Worm (Caenorhabditis elegans) whole organism, L1 larva: ENCODE measurements around the gene C50D2.10.
"Not testable (repeated sequence)": the region's sequence is repeated elsewhere in the genome, so short reads cannot be mapped to it uniquely, and the experiment has no call there.

Experiments
- C04F5.9 ChIP-seq: sonication (generic microtip); optimal IDR thresholded peaks from 2 replicates; lab custom pipeline; 2016; ENCODE audit warnings: missing genetic modification characterization, missing compliant biosample characterization
- C16A3.4 ChIP-seq: fragments of 150-350 bp; optimal IDR thresholded peaks from 2 replicates; lab custom pipeline; 2014; ENCODE audit warnings: missing biosample characterization, missing genetic modification characterization
- C34B4.2 ChIP-seq: sonication (generic microtip); optimal IDR thresholded peaks from 2 replicates; lab custom pipeline; 2017; ENCODE audit warnings: mild to moderate bottlenecking, missing genetic modification characterization, missing compliant biosample characterization
- F16B12.6 ChIP-seq: fragments of 150-350 bp; optimal IDR thresholded peaks from 2 replicates; lab custom pipeline; 2014; ENCODE audit warnings: missing biosample characterization, missing genetic modification characterization
- Y116A8C.19 ChIP-seq: sonication (generic microtip); optimal IDR thresholded peaks from 2 replicates; lab custom pipeline; 2016; ENCODE audit warnings: missing compliant biosample characterization, missing genetic modification characterization, borderline replicate concordance
- aly-2 ChIP-seq: fragments of 150-350 bp; optimal IDR thresholded peaks from 2 replicates; lab custom pipeline; 2014; ENCODE audit warnings: missing biosample characterization, missing genetic modification characterization
- ama-1 ChIP-seq: fragments of 150-350 bp; optimal IDR thresholded peaks from 2 replicates; lab custom pipeline; 2014
- ceh-8 ChIP-seq: fragments of 200-800 bp; sonication (Bioruptor generic); optimal IDR thresholded peaks from 2 replicates; lab custom pipeline; 2018; ENCODE audit warnings: mild to moderate bottlenecking, missing genetic modification characterization, moderate library complexity, missing compliant biosample characterization
- ceh-88 ChIP-seq: fragments of 200-800 bp; sonication (Bioruptor generic); IDR thresholded peaks from 2 replicates; pipeline ENCODE4 v1.3.6; 2022; ENCODE audit warnings: missing genetic modification characterization, missing compliant biosample characterization
- ceh-90 ChIP-seq: sonication (generic microtip); optimal IDR thresholded peaks from 2 replicates; lab custom pipeline; 2016; ENCODE audit warnings: missing genetic modification characterization, missing compliant biosample characterization
- dsc-1 ChIP-seq: sonication (generic microtip); optimal IDR thresholded peaks from 2 replicates; lab custom pipeline; 2016; ENCODE audit warnings: mild to moderate bottlenecking, missing genetic modification characterization, missing compliant biosample characterization
- efl-1 ChIP-seq, 4 experiments: fragments of 150-350 bp; optimal IDR thresholded peaks in 3 of 4; peaks in 1 of 4; 1 replicate in 1 of 4; 2 replicates in 3 of 4; lab custom pipeline; 2014; ENCODE audit warnings: missing biosample characterization in 2 of 4, missing genetic modification characterization in 2 of 4, missing genetic modification reagents in 2 of 4
- elt-3 ChIP-seq, 6 experiments: fragments of 150-350 bp in 1 of 6; sonication (generic microtip); optimal IDR thresholded peaks; 2 replicates each; lab custom pipeline; 2017 to 2018; ENCODE audit warnings: missing biosample characterization in 6 of 6, missing genetic modification characterization in 6 of 6, inconsistent platforms in 1 of 6
- ets-5 ChIP-seq: fragments of 200-800 bp; sonication (Bioruptor generic); IDR thresholded peaks from 2 replicates; pipeline ENCODE4 v1.3.6; 2022; ENCODE audit warnings: missing genetic modification characterization, missing compliant biosample characterization
- fos-1 ChIP-seq: fragments of 150-350 bp; optimal IDR thresholded peaks from 2 replicates; lab custom pipeline; 2014; ENCODE audit warnings: missing biosample characterization, missing genetic modification characterization
- jun-1 ChIP-seq: fragments of 150-350 bp; optimal IDR thresholded peaks from 2 replicates; lab custom pipeline; 2014; ENCODE audit warnings: missing biosample characterization, missing genetic modification reagents, missing genetic modification characterization
- lin-13 ChIP-seq: fragments of 150-350 bp; optimal IDR thresholded peaks from 2 replicates; lab custom pipeline; 2014; ENCODE audit warnings: missing biosample characterization, missing genetic modification reagents, missing genetic modification characterization
- lin-35 ChIP-seq, 2 experiments: fragments of 150-350 bp; optimal IDR thresholded peaks; 2 replicates each; lab custom pipeline; 2014; ENCODE audit warnings: missing biosample characterization in 2 of 2, missing genetic modification characterization in 2 of 2, missing genetic modification reagents in 2 of 2
- lir-3 ChIP-seq: sonication (generic microtip); optimal IDR thresholded peaks from 2 replicates; lab custom pipeline; 2016; ENCODE audit warnings: mild to moderate bottlenecking, missing genetic modification characterization, moderate library complexity, missing compliant biosample characterization; ENCODE audit not compliant: poor library complexity
- mdl-1 ChIP-seq, 2 experiments: fragments of 150-350 bp; optimal IDR thresholded peaks; 2 replicates each; lab custom pipeline; 2014 to 2017; ENCODE audit warnings: missing biosample characterization in 2 of 2, missing genetic modification characterization in 2 of 2, inconsistent platforms in 1 of 2
- nhr-20 ChIP-seq: sonication (generic microtip); optimal IDR thresholded peaks from 2 replicates; lab custom pipeline; 2016; ENCODE audit warnings: mild to moderate bottlenecking, missing genetic modification characterization, missing compliant biosample characterization
- nhr-237 ChIP-seq: fragments of 150-350 bp; optimal IDR thresholded peaks from 2 replicates; lab custom pipeline; 2014; ENCODE audit warnings: missing biosample characterization, missing genetic modification characterization
- nhr-47 ChIP-seq: sonication (generic microtip); optimal IDR thresholded peaks from 2 replicates; lab custom pipeline; 2016; ENCODE audit warnings: mild to moderate bottlenecking, missing genetic modification characterization, moderate library complexity, missing compliant biosample characterization
- nhr-77 ChIP-seq: fragments of 150-350 bp; optimal IDR thresholded peaks from 2 replicates; lab custom pipeline; 2014; ENCODE audit warnings: missing biosample characterization, missing genetic modification characterization
- pax-3 ChIP-seq: fragments of 200-800 bp; sonication (Bioruptor generic); optimal IDR thresholded peaks from 2 replicates; lab custom pipeline; 2018; ENCODE audit warnings: mild to moderate bottlenecking, missing genetic modification characterization, moderate library complexity, missing compliant biosample characterization
- sup-37 ChIP-seq: fragments of 200-800 bp; sonication (Bioruptor generic); optimal IDR thresholded peaks from 2 replicates; lab custom pipeline; 2018; ENCODE audit warnings: mild to moderate bottlenecking, missing genetic modification characterization, missing compliant biosample characterization
- unc-130 ChIP-seq: fragments of 150-350 bp; optimal IDR thresholded peaks from 2 replicates; lab custom pipeline; 2017; ENCODE audit warnings: missing biosample characterization, missing genetic modification characterization, inconsistent platforms
- unc-62 ChIP-seq: fragments of 150-350 bp; optimal IDR thresholded peaks from 2 replicates; lab custom pipeline; 2014; ENCODE audit warnings: missing biosample characterization, missing genetic modification reagents, missing genetic modification characterization
- unc-98 ChIP-seq: fragments of 200-800 bp; sonication (Bioruptor generic); IDR thresholded peaks from 2 replicates; pipeline ENCODE4 v1.3.6; 2022; ENCODE audit warnings: missing genetic modification characterization, missing compliant biosample characterization
- ztf-11 ChIP-seq, 2 experiments: sonication (generic microtip); optimal IDR thresholded peaks; 2 replicates each; lab custom pipeline; 2016 to 2017; ENCODE audit warnings: missing genetic modification characterization in 2 of 2, missing biosample characterization in 1 of 2, missing compliant biosample characterization in 1 of 2

Gene C50D2.10

DNA sequence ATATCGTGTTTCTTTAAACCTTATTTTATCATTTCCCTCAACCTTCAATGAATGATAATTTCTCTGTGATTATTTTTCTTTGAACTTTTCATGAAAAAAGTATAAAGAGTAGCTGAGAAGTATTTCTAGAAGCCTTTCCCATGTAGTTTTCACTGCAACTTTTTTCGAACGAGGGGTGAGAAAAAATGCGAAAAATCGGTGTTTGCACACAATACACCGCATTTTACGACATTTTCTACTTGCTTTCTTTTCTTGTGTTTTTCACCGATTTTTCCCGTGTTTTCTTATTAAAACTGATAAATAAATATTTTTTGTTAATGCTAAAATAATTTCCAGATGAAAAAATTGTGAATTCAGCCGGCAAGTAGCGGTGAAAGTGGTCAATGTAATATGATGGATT is at the start of gene C50D2.10:
Gene C50D2.10 (plus strand): TSS at position 245 of the 400 bp plus-strand sequence.
- not testable (repeated sequence) for TF ChIP-seq nhr-237 (tag; lab: Kevin White, UChicago); ets-5 (GFP tag; lab: Robert Waterston, UW); jun-1 (tag; lab: Kevin White, UChicago)

DNA sequence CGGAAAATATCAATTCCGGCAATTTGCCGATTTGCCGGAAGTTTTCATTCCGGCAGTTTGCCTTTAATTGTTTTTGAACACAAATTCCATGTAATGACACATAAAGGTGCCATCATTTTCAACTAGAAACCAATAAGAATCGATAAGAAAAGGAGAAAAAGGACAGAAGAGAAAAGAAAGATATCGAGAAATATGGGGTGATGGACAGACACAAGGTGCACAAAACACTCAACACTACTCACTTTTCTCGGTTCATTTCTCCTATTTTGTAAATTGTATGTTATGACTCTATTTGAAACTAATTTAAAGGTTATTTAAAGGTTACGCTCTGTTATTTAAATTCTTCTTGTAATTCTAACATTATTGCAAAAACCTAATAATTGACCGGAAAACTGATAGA is 48.1 kb upstream of the C50D2.10 start:
- TF ChIP-seq nhr-20 (tag; lab: Kevin White, UChicago) (no peak), lin-35 (GFP tag; optimal IDR thresholded peaks at IDR 0.05; lab: Kevin White, UChicago) (peak in 1 of 2 experiments; percentile 22), jun-1 (tag; lab: Kevin White, UChicago) (no peak)

DNA sequence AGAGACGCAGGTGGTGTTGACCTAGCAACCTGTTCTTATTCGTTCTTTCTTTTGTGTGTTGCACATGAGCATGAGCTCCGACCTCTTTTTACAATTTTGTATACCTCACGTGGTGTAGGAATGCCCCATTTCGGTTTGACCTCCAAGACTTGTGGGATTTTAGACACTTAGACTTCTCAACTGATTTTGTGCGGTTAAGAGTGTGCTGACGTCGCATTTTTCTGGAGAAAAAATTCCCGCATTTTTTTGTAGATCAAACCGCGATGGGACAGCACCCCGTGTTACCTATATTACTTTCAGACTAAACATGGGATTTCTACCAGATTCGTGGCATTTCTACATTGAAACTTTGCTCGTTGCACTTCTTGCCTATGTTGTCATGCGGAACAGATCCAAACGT is 47.6 kb upstream of the C50D2.10 start, which contains the start of gene sptl-1:
Gene sptl-1 (plus strand): TSS at position 301 of the 400 bp plus-strand sequence.
- TF ChIP-seq efl-1 (optimal IDR thresholded peaks at IDR 0.05; lab: Kevin White, UChicago) (no peak), efl-1 (GFP tag; optimal IDR thresholded peaks at IDR 0.05 in 1 of 2; lab: Kevin White, UChicago) (peak in 1 of 2 experiments; percentile 35), lin-13 (GFP tag; lab: Kevin White, UChicago) (no peak)

DNA sequence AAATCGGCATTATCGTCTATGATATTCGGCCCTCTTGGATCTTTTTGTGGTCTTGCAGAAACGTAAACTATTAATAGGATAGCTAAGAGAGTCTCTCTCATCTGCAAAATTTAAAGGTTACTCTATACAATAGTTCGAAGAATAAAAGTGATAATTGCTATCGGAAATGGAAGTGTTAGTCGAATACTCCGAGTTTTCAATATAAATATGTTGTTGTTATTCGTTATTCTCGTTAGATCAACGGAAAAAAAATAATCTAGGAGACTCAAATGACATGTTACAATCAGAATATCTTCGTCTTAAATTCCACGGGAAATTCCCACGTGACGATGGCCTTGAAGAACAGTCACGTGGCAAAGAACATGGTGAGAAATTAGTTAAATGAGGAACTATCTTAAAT is 43.7 kb upstream of the C50D2.10 start, which contains the start of gene tre-5:
Gene tre-5 (minus strand): TSS at position 101 of the 400 bp plus-strand sequence.
- TF ChIP-seq ceh-90 (tag; lab: Kevin White, UChicago) (no peak), sup-37 (GFP tag; lab: Kevin White, UChicago) (no peak), efl-1 (optimal IDR thresholded peaks at IDR 0.05; lab: Kevin White, UChicago) (no peak), efl-1 (GFP tag; optimal IDR thresholded peaks at IDR 0.05 in 1 of 2; lab: Kevin White, UChicago) (peak in 1 of 2 experiments; percentile 76), Y116A8C.19 (tag; lab: Kevin White, UChicago) (no peak), C34B4.2 (no peak), lin-35 (GFP tag; optimal IDR thresholded peaks at IDR 0.05; lab: Kevin White, UChicago) (peak in 1 of 2 experiments; percentile 16), nhr-47 (tag; lab: Kevin White, UChicago) (no peak), C04F5.9 (tag; lab: Kevin White, UChicago) (no peak)

DNA sequence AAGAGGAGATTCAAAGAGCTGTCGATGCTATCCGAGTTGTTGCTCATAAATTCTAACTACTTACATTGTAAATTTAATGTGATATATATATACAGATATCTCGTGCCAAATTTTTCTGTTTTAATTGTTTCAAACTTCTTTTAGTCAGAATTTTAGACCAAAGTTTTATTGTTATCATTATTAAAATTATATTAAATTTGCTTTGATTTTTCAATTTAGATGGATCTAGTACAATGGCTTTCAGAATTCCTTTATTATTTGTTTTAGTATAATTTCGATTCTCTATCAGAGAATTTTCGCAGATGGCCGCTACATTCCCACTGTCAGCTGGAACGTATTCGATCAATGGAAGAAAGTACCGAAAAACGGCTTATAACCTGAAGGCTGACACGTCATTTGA is 41.6 kb upstream of the C50D2.10 start, which contains the start of gene ascc-1:
Gene ascc-1 (plus strand): TSS at position 301 of the 400 bp plus-strand sequence.
- no peak for TF ChIP-seq ceh-88 (GFP tag; lab: Robert Waterston, UW)
- no peak for TF ChIP-seq unc-62 (GFP tag; lab: Kevin White, UChicago)
- TF ChIP-seq Y116A8C.19 (tag; lab: Kevin White, UChicago): no peak
- no peak for TF ChIP-seq unc-98 (GFP tag; lab: Robert Waterston, UW)
- no peak for TF ChIP-seq unc-130
- TF ChIP-seq ztf-11 (tag; optimal IDR thresholded peaks at IDR 0.05; lab: Kevin White, UChicago): no peak
- no peak for TF ChIP-seq mdl-1 (tag; optimal IDR thresholded peaks at IDR 0.05; lab: Kevin White, UChicago)
- TF ChIP-seq efl-1 (optimal IDR thresholded peaks at IDR 0.05; lab: Kevin White, UChicago): no peak
- TF ChIP-seq efl-1 (GFP tag; optimal IDR thresholded peaks at IDR 0.05 in 1 of 2; lab: Kevin White, UChicago): no peak
- no peak for TF ChIP-seq elt-3 (tag; optimal IDR thresholded peaks at IDR 0.05; lab: Kevin White, UChicago)
- TF ChIP-seq nhr-77 (tag; lab: Kevin White, UChicago): no peak
- TF ChIP-seq aly-2 (tag; lab: Kevin White, UChicago): no peak
- TF ChIP-seq lir-3 (tag; lab: Kevin White, UChicago): no peak
- TF ChIP-seq ceh-8 (GFP tag; lab: Kevin White, UChicago): no peak
- TF ChIP-seq pax-3 (tag; lab: Kevin White, UChicago): no peak
- TF ChIP-seq C16A3.4 (tag; lab: Kevin White, UChicago): no peak
- no peak for TF ChIP-seq ama-1 (lab: Kevin White, UChicago)
- TF ChIP-seq F16B12.6 (tag; lab: Kevin White, UChicago): no peak
- no peak for TF ChIP-seq fos-1 (tag; lab: Kevin White, UChicago)
- no peak for TF ChIP-seq dsc-1 (tag; lab: Kevin White, UChicago)
